Fruit fly (Drosophila melanogaster): ENCODE results near the gene Ir7a.

Gene Ir7a

DNA sequence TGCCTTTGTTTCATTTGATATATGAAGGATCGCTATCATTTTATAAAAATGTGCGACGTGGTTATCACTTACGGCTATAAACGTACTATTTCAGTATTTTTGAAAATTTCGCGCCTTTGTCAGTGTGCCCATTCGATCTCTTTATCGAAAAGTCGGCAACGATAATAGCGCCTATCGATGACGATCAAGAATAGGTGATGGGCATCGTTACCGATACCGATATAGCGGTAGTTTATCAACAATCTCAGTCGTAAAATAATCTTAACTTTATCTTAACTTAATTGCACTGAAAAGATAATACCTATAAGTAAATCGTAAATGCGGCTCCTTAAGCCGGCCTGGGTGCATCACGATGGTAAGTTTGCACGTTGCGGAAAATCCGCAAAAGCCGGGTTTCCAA, 42.9 kb upstream of the Ir7a start, which contains the start of gene Hira (continued):
- TF ChIP-seq sna (GFP tag; IDR thresholded peaks at IDR 0.05; ENCODE audit: partially characterized antibody) (peak; percentile 83), esg (GFP tag; conservative IDR thresholded peaks at IDR 0.05) (no peak), Sry-δ (GFP tag; optimal IDR thresholded peaks at IDR 0.05) (peak; percentile 87), tio (GFP tag; optimal IDR thresholded peaks at IDR 0.05) (no peak), Dll (GFP tag; IDR thresholded peaks at IDR 0.05; ENCODE audit: partially characterized antibody) (peak; percentile 88), CG9215 (GFP tag; IDR thresholded peaks at IDR 0.05) (no peak), CG2129 (GFP tag; IDR thresholded peaks at IDR 0.05; ENCODE audit: partially characterized antibody) (peak; percentile 43), Scr (GFP tag; IDR thresholded peaks at IDR 0.05; ENCODE audit: partially characterized antibody) (peak; percentile 83), HmgZ (tag; optimal IDR thresholded peaks at IDR 0.05) (peak; percentile 57), amos (GFP tag; IDR thresholded peaks at IDR 0.05; ENCODE audit: partially characterized antibody) (peak; percentile 89), Deaf1 (tag; optimal IDR thresholded peaks at IDR 0.05) (no peak), ssp (GFP tag; IDR thresholded peaks at IDR 0.05) (no peak), Sin3A (optimal IDR thresholded peaks at IDR 0.05) (peak; percentile 36), CG1233 (GFP tag; optimal IDR thresholded peaks at IDR 0.05) (no peak), Antp (GFP tag; optimal IDR thresholded peaks at IDR 0.05) (no peak), CG3995 (GFP tag; optimal IDR thresholded peaks at IDR 0.05) (peak; percentile 33), grn (GFP tag; optimal IDR thresholded peaks at IDR 0.05) (peak; percentile 98), pzg (GFP tag; optimal IDR thresholded peaks at IDR 0.05) (peak; percentile 87), Med (GFP tag) (peak; percentile 66), hb (GFP tag; IDR thresholded peaks at IDR 0.05; ENCODE audit: partially characterized antibody) (peak; percentile 82), Lhr (GFP tag; optimal IDR thresholded peaks at IDR 0.05) (no peak), CG9797 (GFP tag; optimal IDR thresholded peaks at IDR 0.05) (peak; percentile 84), sens (GFP tag) (peak; percentile 86), Dref (GFP tag; IDR thresholded peaks at IDR 0.05) (peak; percentile 93), Doc3 (GFP tag; IDR thresholded peaks at IDR 0.05; ENCODE audit: partially characterized antibody) (peak; percentile 77), B-H2 (GFP tag; optimal IDR thresholded peaks at IDR 0.05) (peak; percentile 14), CG6765 (GFP tag; optimal IDR thresholded peaks at IDR 0.05) (no peak), CG7963 (GFP tag; IDR thresholded peaks at IDR 0.05; ENCODE audit: partially characterized antibody) (peak; percentile 92), Dp (GFP tag; optimal IDR thresholded peaks at IDR 0.05) (peak; percentile 96), CG13287 (GFP tag; IDR thresholded peaks at IDR 0.05; ENCODE audit: partially characterized antibody) (peak; percentile 94), CG1647 (GFP tag; optimal IDR thresholded peaks at IDR 0.05) (no peak), CG34376 (GFP tag; optimal IDR thresholded peaks at IDR 0.05) (peak; percentile 65), CG2712 (tag; optimal IDR thresholded peaks at IDR 0.05) (peak; percentile 8), lilli (GFP tag; optimal IDR thresholded peaks at IDR 0.05) (peak; percentile 8), CG14710 (tag; optimal IDR thresholded peaks at IDR 0.05) (peak; percentile 56), lbe (GFP tag; optimal IDR thresholded peaks at IDR 0.05) (peak; percentile 30), CG9727 (GFP tag; optimal IDR thresholded peaks at IDR 0.05) (no peak), trem (tag; optimal IDR thresholded peaks at IDR 0.05) (peak; percentile 45), gfzf (GFP tag; optimal IDR thresholded peaks at IDR 0.05) (peak; percentile 74), psq (GFP tag; optimal IDR thresholded peaks at IDR 0.05) (no peak), Camta (GFP tag; optimal IDR thresholded peaks at IDR 0.05) (no peak), CG33213 (GFP tag; optimal IDR thresholded peaks at IDR 0.05) (peak; percentile 44), nmo (GFP tag; optimal IDR thresholded peaks at IDR 0.05) (peak; percentile 6), Xbp1 (GFP tag; optimal IDR thresholded peaks at IDR 0.05) (no peak), Nf-YC (tag; optimal IDR thresholded peaks at IDR 0.05) (peak; percentile 27), CG16813 (GFP tag; IDR thresholded peaks at IDR 0.05; ENCODE audit: partially characterized antibody) (peak; percentile 84), HLH4C (GFP tag; IDR thresholded peaks at IDR 0.05; ENCODE audit: partially characterized antibody) (peak; percentile 93), ttk (GFP tag; IDR thresholded peaks at IDR 0.05) (no peak), CG15514 (GFP tag; optimal IDR thresholded peaks at IDR 0.05) (peak; percentile 69), E2f1 (GFP tag; IDR thresholded peaks at IDR 0.05) (no peak)
